Worm (Caenorhabditis elegans) whole organism, L4 larva: ENCODE measurements around the gene sop-2.

ENCODE experiments used
- F26F4.8 ChIP-seq: fragments of 200-800 bp; sonication (Bioruptor generic); conservative IDR thresholded peaks from 2 replicates; pipeline ENCODE4 v1.3.6; 2022; ENCODE audit warnings: missing genetic modification characterization, missing compliant biosample characterization
- Y5F2A.4 ChIP-seq: fragments of 200-800 bp; sonication (Bioruptor generic); optimal IDR thresholded peaks from 2 replicates; lab custom pipeline; 2018; ENCODE audit warnings: mild to moderate bottlenecking, missing genetic modification characterization, missing compliant biosample characterization
- Y75B8A.6 ChIP-seq: fragments of 200-800 bp; sonication (Bioruptor generic); IDR thresholded peaks from 2 replicates; pipeline ENCODE4 v1.3.6; 2022; ENCODE audit warnings: missing genetic modification reagents, missing genetic modification characterization, missing compliant biosample characterization
- ZK337.2 ChIP-seq: fragments of 200-800 bp; sonication (Bioruptor generic); IDR thresholded peaks from 2 replicates; pipeline ENCODE4 v1.3.6; 2022; ENCODE audit warnings: missing genetic modification reagents, missing genetic modification characterization, missing compliant biosample characterization
- aha-1 ChIP-seq: fragments of 150-350 bp; peaks from one replicate; lab custom pipeline; 2014; ENCODE audit warnings: missing biosample characterization, missing genetic modification characterization
- ceh-32 ChIP-seq: sonication (generic microtip); optimal IDR thresholded peaks from 2 replicates; lab custom pipeline; 2016; ENCODE audit warnings: mild to moderate bottlenecking, missing genetic modification characterization, missing compliant biosample characterization; ENCODE audit not compliant: poor library complexity
- ceh-62 ChIP-seq: sonication (generic microtip); optimal IDR thresholded peaks from 2 replicates; lab custom pipeline; 2017; ENCODE audit warnings: missing biosample characterization, missing genetic modification characterization
- ces-1 ChIP-seq: fragments of 150-350 bp; sonication (generic microtip); optimal IDR thresholded peaks from 4 replicates; lab custom pipeline; 2014; ENCODE audit warnings: missing biosample characterization, missing genetic modification reagents, missing genetic modification characterization
- ctbp-1 ChIP-seq: fragments of 200-800 bp; sonication (Bioruptor generic); IDR thresholded peaks from 2 replicates; pipeline ENCODE4 v1.3.6; 2022; ENCODE audit warnings: missing genetic modification reagents, missing genetic modification characterization, missing compliant biosample characterization
- daf-12 ChIP-seq: fragments of 150-350 bp; optimal IDR thresholded peaks from 2 replicates; lab custom pipeline; 2014; ENCODE audit warnings: missing biosample characterization, missing genetic modification reagents, missing genetic modification characterization
- daf-19 ChIP-seq: fragments of 200-800 bp; sonication (Bioruptor generic); conservative IDR thresholded peaks from 2 replicates; pipeline ENCODE4 v1.3.6; 2022; ENCODE audit warnings: missing genetic modification characterization, missing compliant biosample characterization
- dmd-6 ChIP-seq: fragments of 200-800 bp; sonication (Bioruptor generic); IDR thresholded peaks from 2 replicates; pipeline ENCODE4 v1.3.6; 2022; ENCODE audit warnings: missing genetic modification reagents, missing genetic modification characterization, missing compliant biosample characterization
- egl-27 ChIP-seq: sonication (generic microtip); optimal IDR thresholded peaks from 3 replicates; lab custom pipeline; 2017; ENCODE audit warnings: missing biosample characterization, missing genetic modification reagents, missing genetic modification characterization
- egl-43 ChIP-seq: fragments of 200-800 bp; sonication (Bioruptor generic); IDR thresholded peaks from 2 replicates; pipeline ENCODE4 v1.3.6; 2022; ENCODE audit warnings: missing genetic modification reagents, missing genetic modification characterization, missing compliant biosample characterization
- fkh-10 ChIP-seq: fragments of 150-350 bp; optimal IDR thresholded peaks from 2 replicates; lab custom pipeline; 2014; ENCODE audit warnings: missing biosample characterization, missing genetic modification reagents, missing genetic modification characterization
- gei-8 ChIP-seq: fragments of 200-800 bp; sonication (Bioruptor generic); optimal IDR thresholded peaks from 2 replicates; lab custom pipeline; 2018; ENCODE audit warnings: mild to moderate bottlenecking, missing genetic modification characterization, missing compliant biosample characterization
- hlh-11 ChIP-seq: fragments of 200-800 bp; sonication (Bioruptor generic); optimal IDR thresholded peaks from 2 replicates; lab custom pipeline; 2018; ENCODE audit warnings: mild to moderate bottlenecking, missing genetic modification characterization, missing compliant biosample characterization
- hmg-1.1 ChIP-seq: fragments of 200-800 bp; sonication (Bioruptor generic); IDR thresholded peaks from 2 replicates; pipeline ENCODE4 v1.3.6; 2022; ENCODE audit warnings: missing genetic modification reagents, missing genetic modification characterization, missing compliant biosample characterization
- lin-13 ChIP-seq: fragments of 150-350 bp; optimal IDR thresholded peaks from 2 replicates; lab custom pipeline; 2014; ENCODE audit warnings: missing biosample characterization, missing genetic modification reagents, missing genetic modification characterization
- lin-15B ChIP-seq: fragments of 150-350 bp; sonication (generic microtip); optimal IDR thresholded peaks from 3 replicates; lab custom pipeline; 2014; ENCODE audit warnings: missing biosample characterization, missing genetic modification characterization
- lin-38 ChIP-seq: fragments of 200-800 bp; sonication (Bioruptor generic); IDR thresholded peaks from 2 replicates; pipeline ENCODE4 v1.3.6; 2022; ENCODE audit warnings: missing genetic modification reagents, missing genetic modification characterization, missing compliant biosample characterization
- lir-3 ChIP-seq: sonication (generic microtip); optimal IDR thresholded peaks from 2 replicates; lab custom pipeline; 2016; ENCODE audit warnings: mild to moderate bottlenecking, missing genetic modification characterization, missing compliant biosample characterization
- lsy-2 ChIP-seq, 2 experiments: fragments of 150-350 bp in 1 of 2; sonication (generic microtip) in 1 of 2; optimal IDR thresholded peaks; 2 replicates each; lab custom pipeline; 2014 to 2017; ENCODE audit warnings: missing biosample characterization in 2 of 2, missing genetic modification characterization in 2 of 2
- madf-5 ChIP-seq, 2 experiments: fragments of 200-800 bp; sonication (Bioruptor generic); IDR thresholded peaks; 2 replicates each; pipeline ENCODE4 v1.3.6; 2022; ENCODE audit warnings: missing compliant biosample characterization in 2 of 2, missing genetic modification characterization in 2 of 2
- mdt-29 ChIP-seq: fragments of 200-800 bp; sonication (Bioruptor generic); IDR thresholded peaks from 2 replicates; pipeline ENCODE4 v1.3.6; 2022; ENCODE audit warnings: missing genetic modification reagents, missing genetic modification characterization, missing compliant biosample characterization
- mxl-2 ChIP-seq: fragments of 200-800 bp; sonication (Bioruptor generic); conservative IDR thresholded peaks from 2 replicates; pipeline ENCODE4 v1.3.6; 2022; ENCODE audit warnings: missing genetic modification reagents, missing genetic modification characterization, missing compliant biosample characterization
- nhr-10 ChIP-seq: fragments of 150-350 bp; optimal IDR thresholded peaks from 2 replicates; lab custom pipeline; 2014; ENCODE audit warnings: missing biosample characterization, missing genetic modification characterization
- nhr-42 ChIP-seq: fragments of 200-800 bp; sonication (Bioruptor generic); IDR thresholded peaks from 2 replicates; pipeline ENCODE4 v1.3.6; 2022; ENCODE audit warnings: missing genetic modification characterization, missing compliant biosample characterization
- nhr-76 ChIP-seq: fragments of 150-350 bp; optimal IDR thresholded peaks from 2 replicates; lab custom pipeline; 2014; ENCODE audit warnings: missing biosample characterization, missing genetic modification characterization
- nhr-77 ChIP-seq: fragments of 150-350 bp; optimal IDR thresholded peaks from 2 replicates; lab custom pipeline; 2014; ENCODE audit warnings: missing biosample characterization, missing genetic modification characterization
- pqm-1 ChIP-seq: sonication (generic microtip); optimal IDR thresholded peaks from 2 replicates; lab custom pipeline; 2017; ENCODE audit warnings: missing biosample characterization, missing genetic modification characterization
- rbr-2 ChIP-seq: sonication (generic microtip); optimal IDR thresholded peaks from 2 replicates; lab custom pipeline; 2016; ENCODE audit warnings: missing genotype, missing genetic modification characterization, missing compliant biosample characterization
- sdz-12 ChIP-seq: fragments of 200-800 bp; sonication (Bioruptor generic); optimal IDR thresholded peaks from 2 replicates; lab custom pipeline; 2018; ENCODE audit warnings: mild to moderate bottlenecking, missing genetic modification characterization, missing compliant biosample characterization
- set-16 ChIP-seq: fragments of 200-800 bp; sonication (Bioruptor generic); IDR thresholded peaks from 2 replicates; pipeline ENCODE4 v1.3.6; 2022; ENCODE audit warnings: missing genetic modification reagents, missing genetic modification characterization, missing compliant biosample characterization
- spr-3 ChIP-seq: fragments of 200-800 bp; sonication (Bioruptor generic); optimal IDR thresholded peaks from 2 replicates; lab custom pipeline; 2018; ENCODE audit warnings: mild to moderate bottlenecking, missing genetic modification characterization, missing compliant biosample characterization
- tag-97 ChIP-seq: fragments of 200-800 bp; sonication (Bioruptor generic); IDR thresholded peaks from 2 replicates; pipeline ENCODE4 v1.3.6; 2022; ENCODE audit warnings: missing genetic modification characterization, missing compliant biosample characterization
- unc-130 ChIP-seq: sonication (generic microtip); optimal IDR thresholded peaks from 2 replicates; lab custom pipeline; 2016; ENCODE audit warnings: missing genetic modification reagents, missing genetic modification characterization, missing compliant biosample characterization
- unc-62 ChIP-seq, 3 experiments: fragments of 150-350 bp in 1 of 3; sonication (generic microtip); optimal IDR thresholded peaks in 2 of 3; peaks in 1 of 3; 1 replicate in 1 of 3; 2 replicates in 2 of 3; lab custom pipeline; 2014 to 2017; ENCODE audit warnings: missing biosample characterization in 3 of 3, missing genetic modification characterization in 3 of 3, missing genetic modification reagents in 3 of 3, missing genotype in 1 of 3
- zip-2 ChIP-seq: fragments of 150-350 bp; optimal IDR thresholded peaks from 2 replicates; lab custom pipeline; 2014; ENCODE audit warnings: missing biosample characterization, missing genetic modification characterization
- ztf-7 ChIP-seq: fragments of 150-350 bp; optimal IDR thresholded peaks from 2 replicates; lab custom pipeline; 2014; ENCODE audit warnings: missing biosample characterization, missing genetic modification characterization

Gene sop-2

DNA sequence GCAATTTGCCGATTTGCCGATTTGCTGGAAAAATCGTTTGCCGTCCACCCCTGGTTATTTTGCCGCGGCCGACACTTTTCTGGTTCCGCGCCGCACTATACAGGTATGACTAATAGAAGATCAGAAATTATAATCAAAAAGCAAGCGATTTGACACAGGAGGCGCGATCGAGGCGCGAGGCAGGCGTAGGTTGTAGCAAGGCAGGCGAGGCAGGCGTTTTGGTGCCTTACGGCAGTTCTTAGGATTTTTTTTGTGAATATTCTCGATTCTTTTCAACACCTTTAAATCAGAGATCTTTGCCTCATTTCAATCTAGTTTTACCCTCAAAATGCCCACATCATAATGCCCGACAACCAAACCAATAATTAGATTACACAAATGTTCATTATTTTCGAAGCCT is 15.6 kb upstream of the sop-2 start, which contains the start of gene sre-56:
sre-56 (plus strand) TSS at position 301 of the 400 bp plus-strand sequence.
- TF ChIP-seq zip-2 (tag; lab: Kevin White, UChicago) (no peak), aha-1 (tag; lab: Kevin White, UChicago) (peak; percentile 51)

DNA sequence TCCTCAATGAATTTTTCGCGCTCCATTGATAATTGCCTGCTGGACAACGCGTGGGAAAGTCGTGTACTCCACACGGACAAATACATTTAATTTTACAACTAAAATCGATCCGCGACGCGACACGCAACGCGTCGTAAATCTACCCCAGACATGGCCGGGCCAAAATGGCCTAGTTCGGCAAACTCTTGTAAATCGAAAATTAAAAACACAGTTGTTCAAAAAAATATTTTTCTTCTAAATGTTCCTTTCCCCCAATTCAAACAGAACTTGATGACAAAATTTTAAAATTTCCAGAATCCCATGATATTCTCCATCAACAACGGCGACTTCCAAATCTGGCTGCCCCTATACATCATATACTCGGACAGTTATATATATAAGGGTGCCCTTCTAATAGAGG is 10.8 kb upstream of the sop-2 start, which contains the start of gene sre-55:
sre-55 (plus strand) TSS at position 301 of the 400 bp plus-strand sequence.
- TF ChIP-seq ZK337.2 (GFP tag; lab: Robert Waterston, UW) (no peak), sdz-12 (GFP tag; lab: Kevin White, UChicago) (no peak), lin-38 (GFP tag; lab: Robert Waterston, UW) (no peak), pqm-1 (no peak), mdt-29 (GFP tag; lab: Robert Waterston, UW) (no peak), hmg-1.1 (no peak), ctbp-1 (GFP tag; lab: Robert Waterston, UW) (no peak), dmd-6 (GFP tag; lab: Robert Waterston, UW) (no peak), unc-130 (GFP tag; lab: Kevin White, UChicago) (no peak), Y75B8A.6 (GFP tag; lab: Robert Waterston, UW) (no peak), lsy-2 (tag; optimal IDR thresholded peaks at IDR 0.05; lab: Kevin White, UChicago) (no peak), unc-62 (GFP tag; optimal IDR thresholded peaks at IDR 0.05 in 1 of 2; lab: Kevin White, UChicago) (no peak), unc-62 (tag; optimal IDR thresholded peaks at IDR 0.05; lab: Kevin White, UChicago) (no peak), nhr-10 (tag; lab: Kevin White, UChicago) (no peak), lir-3 (tag; lab: Kevin White, UChicago) (no peak), nhr-42 (no peak), tag-97 (GFP tag; lab: Robert Waterston, UW) (no peak), egl-43 (no peak)

ce11 chrII:12332624-12333023 is 7.1 kb upstream of the sop-2 start, which contains the start of gene sre-54:
Gene sre-54, plus strand, starts transcription at chrII:12332924.
- no peak for TF ChIP-seq ztf-7 (tag; lab: Kevin White, UChicago)
- no peak for TF ChIP-seq lsy-2 (tag; optimal IDR thresholded peaks at IDR 0.05; lab: Kevin White, UChicago)
- no peak for TF ChIP-seq madf-5 (GFP tag; IDR thresholded peaks at IDR 0.05; lab: Robert Waterston, UW)
- TF ChIP-seq Y5F2A.4 (GFP tag; lab: Kevin White, UChicago), result no peak
- TF ChIP-seq nhr-42, result no peak
- no peak for TF ChIP-seq fkh-10 (GFP tag; lab: Kevin White, UChicago)
- TF ChIP-seq nhr-76 (tag; lab: Kevin White, UChicago), result no peak
- TF ChIP-seq gei-8 (GFP tag; lab: Kevin White, UChicago), result no peak
- no peak for TF ChIP-seq unc-130 (GFP tag; lab: Kevin White, UChicago)
- TF ChIP-seq lin-13, result no peak

DNA sequence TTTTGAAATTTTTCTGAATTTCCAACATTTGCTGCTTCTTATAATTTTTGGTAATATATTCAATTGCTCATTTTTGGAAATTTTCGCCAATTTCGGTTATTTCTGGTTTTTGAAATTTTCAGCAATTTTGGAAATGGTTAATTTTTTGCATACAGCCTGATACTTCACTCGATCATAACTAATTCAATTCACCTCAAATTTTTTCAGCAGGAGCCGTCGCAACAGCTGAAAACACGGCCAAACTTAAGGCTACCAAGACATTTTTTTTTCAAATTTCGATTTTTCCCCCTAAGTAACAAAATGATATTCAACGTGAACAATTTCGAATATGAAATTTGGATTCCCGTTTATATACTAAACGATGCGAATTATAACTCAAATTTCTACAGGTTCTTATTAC is 4.3 kb upstream of the sop-2 start, which contains the start of gene sre-52:
sre-52 (plus strand) TSS at position 301 of the 400 bp plus-strand sequence.
- no peak for TF ChIP-seq ces-1 (GFP tag; lab: Kevin White, UChicago)
- TF ChIP-seq lin-13, result no peak
- TF ChIP-seq lin-15B, result no peak
- no peak for TF ChIP-seq hlh-11 (tag; lab: Kevin White, UChicago)
- no peak for TF ChIP-seq ceh-62
- TF ChIP-seq mxl-2 (GFP tag; lab: Robert Waterston, UW), result no peak
- TF ChIP-seq sdz-12 (GFP tag; lab: Kevin White, UChicago), result no peak
- TF ChIP-seq Y5F2A.4 (GFP tag; lab: Kevin White, UChicago), result no peak
- TF ChIP-seq daf-12 (tag; lab: Kevin White, UChicago), result no peak
- no peak for TF ChIP-seq egl-27 (tag; lab: Kevin White, UChicago)
- no peak for TF ChIP-seq daf-19
- TF ChIP-seq unc-62 (GFP tag; optimal IDR thresholded peaks at IDR 0.05 in 1 of 2; lab: Kevin White, UChicago), result no peak
- TF ChIP-seq unc-62 (tag; optimal IDR thresholded peaks at IDR 0.05; lab: Kevin White, UChicago), result no peak
- no peak for TF ChIP-seq nhr-77
- no peak for TF ChIP-seq set-16 (GFP tag; lab: Robert Waterston, UW)
- no peak for TF ChIP-seq rbr-2 (tag; lab: Kevin White, UChicago)
- no peak for TF ChIP-seq ceh-32
- no peak for TF ChIP-seq spr-3 (GFP tag; lab: Kevin White, UChicago)
- TF ChIP-seq F26F4.8 (GFP tag; lab: Robert Waterston, UW), result no peak
